Worm (Caenorhabditis elegans) whole organism, late embryonic: ENCODE results near the gene sdz-27.

Experiments used
- K02D7.2 ChIP-seq: sonication (generic microtip); optimal IDR thresholded peaks from 2 replicates; lab custom pipeline; 2017; ENCODE audit warnings: mild to moderate bottlenecking, missing genetic modification characterization, missing compliant biosample characterization
- K09A11.1 ChIP-seq: sonication (generic microtip); optimal IDR thresholded peaks from 2 replicates; lab custom pipeline; 2017; ENCODE audit warnings: antibody characterized with exemption, mild to moderate bottlenecking, missing genetic modification characterization, missing compliant biosample characterization; ENCODE audit not compliant: insufficient read depth
- T23F11.4 ChIP-seq: fragments of 200-800 bp; sonication (Bioruptor generic); optimal IDR thresholded peaks from 2 replicates; lab custom pipeline; 2018; ENCODE audit warnings: mild to moderate bottlenecking, missing genetic modification characterization, missing compliant biosample characterization
- ahr-1 ChIP-seq: sonication (generic microtip); optimal IDR thresholded peaks from 2 replicates; lab custom pipeline; 2016; ENCODE audit warnings: missing genetic modification characterization, missing compliant biosample characterization
- ceh-14 ChIP-seq: sonication (generic microtip); optimal IDR thresholded peaks from 2 replicates; lab custom pipeline; 2016; ENCODE audit warnings: missing genotype, missing genetic modification characterization, missing compliant biosample characterization
- ceh-19 ChIP-seq: fragments of 200-800 bp; sonication (Bioruptor generic); optimal IDR thresholded peaks from 2 replicates; lab custom pipeline; 2018; ENCODE audit warnings: mild to moderate bottlenecking, missing genetic modification characterization, missing compliant biosample characterization
- ceh-2 ChIP-seq: sonication (generic microtip); optimal IDR thresholded peaks from 2 replicates; lab custom pipeline; 2016; ENCODE audit warnings: missing genotype, missing genetic modification characterization, missing compliant biosample characterization
- ceh-22 ChIP-seq: sonication (generic microtip); optimal IDR thresholded peaks from 2 replicates; lab custom pipeline; 2017; ENCODE audit warnings: missing biosample characterization, missing genetic modification characterization
- ceh-24 ChIP-seq: sonication (generic microtip); optimal IDR thresholded peaks from 2 replicates; lab custom pipeline; 2016; ENCODE audit warnings: mild to moderate bottlenecking, missing genetic modification characterization, missing compliant biosample characterization
- ceh-30 ChIP-seq: fragments of 150-350 bp; optimal IDR thresholded peaks from 2 replicates; lab custom pipeline; 2014; ENCODE audit warnings: missing biosample characterization, missing genetic modification characterization
- ceh-31 ChIP-seq: sonication (generic microtip); optimal IDR thresholded peaks from 2 replicates; lab custom pipeline; 2016; ENCODE audit warnings: missing genetic modification characterization, missing compliant biosample characterization
- ceh-34 ChIP-seq: sonication (generic microtip); optimal IDR thresholded peaks from 2 replicates; lab custom pipeline; 2016; ENCODE audit warnings: mild to moderate bottlenecking, missing genetic modification characterization, missing compliant biosample characterization
- ceh-48 ChIP-seq: sonication (generic microtip); optimal IDR thresholded peaks from 2 replicates; lab custom pipeline; 2016; ENCODE audit warnings: missing genetic modification characterization, inconsistent platforms, missing compliant biosample characterization
- ceh-9 ChIP-seq: sonication (generic microtip); optimal IDR thresholded peaks from 2 replicates; lab custom pipeline; 2016; ENCODE audit warnings: mild to moderate bottlenecking, missing genetic modification characterization, inconsistent platforms, missing compliant biosample characterization
- che-1 ChIP-seq: sonication (generic microtip); optimal IDR thresholded peaks from 2 replicates; lab custom pipeline; 2016; ENCODE audit warnings: mild to moderate bottlenecking, missing genetic modification characterization, missing compliant biosample characterization
- dve-1 ChIP-seq: sonication (generic microtip); optimal IDR thresholded peaks from 2 replicates; lab custom pipeline; 2017; ENCODE audit warnings: antibody characterized with exemption, mild to moderate bottlenecking, missing genetic modification characterization, missing compliant biosample characterization
- elt-2 ChIP-seq: sonication (generic microtip); optimal IDR thresholded peaks from 2 replicates; lab custom pipeline; 2016; ENCODE audit warnings: missing genetic modification reagents, missing genetic modification characterization, missing compliant biosample characterization
- elt-4 ChIP-seq: sonication (generic microtip); optimal IDR thresholded peaks from 2 replicates; lab custom pipeline; 2016; ENCODE audit warnings: missing genetic modification characterization, missing compliant biosample characterization
- fkh-6 ChIP-seq: sonication (generic microtip); optimal IDR thresholded peaks from 2 replicates; lab custom pipeline; 2016; ENCODE audit warnings: missing genetic modification characterization, missing compliant biosample characterization
- gmeb-2 ChIP-seq: sonication (generic microtip); optimal IDR thresholded peaks from 2 replicates; lab custom pipeline; 2016; ENCODE audit warnings: missing genetic modification characterization, inconsistent platforms, missing compliant biosample characterization
- hlh-13 ChIP-seq: fragments of 200-800 bp; sonication (Bioruptor generic); optimal IDR thresholded peaks from 2 replicates; lab custom pipeline; 2018; ENCODE audit warnings: mild to moderate bottlenecking, missing genetic modification characterization, missing compliant biosample characterization
- hlh-6 ChIP-seq: sonication (generic microtip); optimal IDR thresholded peaks from 2 replicates; lab custom pipeline; 2016; ENCODE audit warnings: missing genotype, missing genetic modification characterization, missing compliant biosample characterization
- hlh-8 ChIP-seq: sonication (generic microtip); optimal IDR thresholded peaks from 2 replicates; lab custom pipeline; 2016; ENCODE audit warnings: missing genotype, missing genetic modification characterization, missing compliant biosample characterization
- lim-6 ChIP-seq: sonication (generic microtip); optimal IDR thresholded peaks from 2 replicates; lab custom pipeline; 2016; ENCODE audit warnings: missing genetic modification characterization, missing compliant biosample characterization
- lin-11 ChIP-seq: fragments of 200-800 bp; sonication (Bioruptor generic); optimal IDR thresholded peaks from 2 replicates; lab custom pipeline; 2018; ENCODE audit warnings: mild to moderate bottlenecking, missing genetic modification characterization, missing compliant biosample characterization
- mec-3 ChIP-seq: sonication (generic microtip); optimal IDR thresholded peaks from 2 replicates; lab custom pipeline; 2016; ENCODE audit warnings: borderline replicate concordance, missing genetic modification characterization, missing compliant biosample characterization
- npax-4 ChIP-seq: sonication (generic microtip); optimal IDR thresholded peaks from 2 replicates; lab custom pipeline; 2016; ENCODE audit warnings: missing genetic modification characterization, missing compliant biosample characterization
- odd-2 ChIP-seq: sonication (generic microtip); optimal IDR thresholded peaks from 2 replicates; lab custom pipeline; 2017; ENCODE audit warnings: antibody characterized with exemption, mild to moderate bottlenecking, missing genetic modification characterization, missing compliant biosample characterization
- pag-3 ChIP-seq: sonication (generic microtip); optimal IDR thresholded peaks from 2 replicates; lab custom pipeline; 2016; ENCODE audit warnings: missing compliant biosample characterization, missing genetic modification characterization, borderline replicate concordance
- pat-9 ChIP-seq: fragments of 200-800 bp; sonication (Bioruptor generic); optimal IDR thresholded peaks from 2 replicates; lab custom pipeline; 2018; ENCODE audit warnings: mild to moderate bottlenecking, missing genetic modification characterization, moderate library complexity, missing compliant biosample characterization
- pha-2 ChIP-seq: sonication (generic microtip); optimal IDR thresholded peaks from 2 replicates; lab custom pipeline; 2017; ENCODE audit warnings: mild to moderate bottlenecking, missing genetic modification characterization, missing compliant biosample characterization
- pha-4 ChIP-seq: fragments of 150-350 bp; optimal IDR thresholded peaks from 2 replicates; lab custom pipeline; 2018; ENCODE audit warnings: missing biosample characterization, missing genetic modification reagents, missing genetic modification characterization
- pqm-1 ChIP-seq: sonication (generic microtip); optimal IDR thresholded peaks from 2 replicates; lab custom pipeline; 2016; ENCODE audit warnings: missing genetic modification characterization, missing compliant biosample characterization
- ref-2 ChIP-seq: sonication (generic microtip); optimal IDR thresholded peaks from 2 replicates; lab custom pipeline; 2016; ENCODE audit warnings: missing genetic modification characterization, missing compliant biosample characterization
- rnt-1 ChIP-seq: sonication (generic microtip); optimal IDR thresholded peaks from 2 replicates; lab custom pipeline; 2016; ENCODE audit warnings: missing genetic modification characterization, missing compliant biosample characterization
- sdc-2 ChIP-seq: sonication (generic microtip); optimal IDR thresholded peaks from 2 replicates; lab custom pipeline; 2016; ENCODE audit warnings: missing genotype, missing genetic modification characterization, missing compliant biosample characterization
- sox-2 ChIP-seq: fragments of 200-800 bp; sonication (Bioruptor generic); IDR thresholded peaks from 2 replicates; pipeline ENCODE4 v1.3.6; 2022; ENCODE audit warnings: missing genetic modification reagents, missing genetic modification characterization, missing compliant biosample characterization
- sox-4 ChIP-seq: sonication (generic microtip); optimal IDR thresholded peaks from 2 replicates; lab custom pipeline; 2017; ENCODE audit warnings: mild to moderate bottlenecking, missing genetic modification characterization, inconsistent platforms, missing compliant biosample characterization
- syd-9 ChIP-seq: sonication (generic microtip); optimal IDR thresholded peaks from 2 replicates; lab custom pipeline; 2016; ENCODE audit warnings: mild to moderate bottlenecking, missing genetic modification characterization, moderate library complexity, missing compliant biosample characterization
- tbx-2 ChIP-seq: sonication (generic microtip); optimal IDR thresholded peaks from 2 replicates; lab custom pipeline; 2016; ENCODE audit warnings: missing genetic modification characterization, missing compliant biosample characterization
- tbx-7 ChIP-seq: sonication (generic microtip); optimal IDR thresholded peaks from 2 replicates; lab custom pipeline; 2016; ENCODE audit warnings: missing genotype, missing genetic modification characterization, missing compliant biosample characterization
- unc-3 ChIP-seq, 2 experiments: fragments of 200-800 bp in 1 of 2; sonication (Bioruptor generic) in 1 of 2; sonication (generic microtip) in 1 of 2; conservative IDR thresholded peaks in 1 of 2; optimal IDR thresholded peaks in 1 of 2; 2 replicates each; pipeline versions ENCODE4 v1.3.6 to Lab custom; 2016 to 2022; ENCODE audit warnings: missing compliant biosample characterization in 2 of 2, missing genetic modification characterization in 2 of 2, missing genetic modification reagents in 1 of 2
- unc-55 ChIP-seq: sonication (generic microtip); optimal IDR thresholded peaks from 2 replicates; lab custom pipeline; 2017; ENCODE audit warnings: missing biosample characterization, missing genetic modification reagents, missing genetic modification characterization
- unc-86 ChIP-seq: sonication (generic microtip); optimal IDR thresholded peaks from 2 replicates; lab custom pipeline; 2016; ENCODE audit warnings: missing genetic modification characterization, missing compliant biosample characterization

Gene sdz-27

ce11 chrIV:11223878-11224277 lies 37.0 kb downstream of the sdz-27 start, which contains the start of gene C29F4.3:
Gene C29F4.3, minus strand, starts transcription at chrIV:11223978.
- no peak for TF ChIP-seq ceh-22
- no peak for TF ChIP-seq odd-2 (tag; lab: Kevin White, UChicago)
- no peak for TF ChIP-seq pha-2 (tag; lab: Kevin White, UChicago)
- no peak for TF ChIP-seq tbx-2 (tag; lab: Kevin White, UChicago)
- no peak for TF ChIP-seq ahr-1 (tag; lab: Kevin White, UChicago)
- TF ChIP-seq K02D7.2 = no peak
- TF ChIP-seq ceh-48 (tag; lab: Kevin White, UChicago) = no peak
- no peak for TF ChIP-seq ceh-24 (tag; lab: Kevin White, UChicago)
- TF ChIP-seq pha-4 = no peak

- TF ChIP-seq ceh-19 (GFP tag; lab: Kevin White, UChicago) (no peak), ceh-34 (tag; lab: Kevin White, UChicago) (no peak), hlh-13 (no peak), ceh-2 (tag; lab: Kevin White, UChicago) (no peak), pat-9 (tag; lab: Kevin White, UChicago) (no peak)
Observed at ce11 chrIV:11225206-11225605, 38.4 kb downstream of the sdz-27 start, which contains the start of gene col-125. Gene col-125, plus strand, starts transcription at chrIV:11225506.

- TF ChIP-seq ceh-14 (tag; lab: Kevin White, UChicago) (no peak), odd-2 (tag; lab: Kevin White, UChicago) (no peak), unc-55 (GFP tag; lab: Kevin White, UChicago) (no peak), lin-11 (no peak), ceh-34 (tag; lab: Kevin White, UChicago) (no peak), sdc-2 (tag; lab: Kevin White, UChicago) (no peak), mec-3 (no peak), ceh-30 (no peak), elt-2 (tag; lab: Kevin White, UChicago) (no peak), lim-6 (no peak), tbx-7 (no peak), elt-4 (no peak), T23F11.4 (GFP tag; lab: Kevin White, UChicago) (no peak), tbx-2 (tag; lab: Kevin White, UChicago) (no peak), gmeb-2 (tag; lab: Kevin White, UChicago) (no peak), pha-2 (tag; lab: Kevin White, UChicago) (no peak), rnt-1 (no peak), pag-3 (tag; lab: Kevin White, UChicago) (no peak)
Observed at ce11 chrIV:11226545-11226944, 39.7 kb downstream of the sdz-27 start.

ce11 chrIV:11229013-11229412 lies 42.2 kb downstream of the sdz-27 start:
- TF ChIP-seq ceh-9 = no peak
- no peak for TF ChIP-seq unc-3 (GFP tag; conservative IDR thresholded peaks at IDR 0.05; lab: Robert Waterston, UW)
- no peak for TF ChIP-seq unc-3 (tag; optimal IDR thresholded peaks at IDR 0.05; lab: Kevin White, UChicago)
- TF ChIP-seq K09A11.1 (tag; lab: Kevin White, UChicago) = no peak
- no peak for TF ChIP-seq ceh-48 (tag; lab: Kevin White, UChicago)
- no peak for TF ChIP-seq ceh-31 (tag; lab: Kevin White, UChicago)
- TF ChIP-seq fkh-6 (tag; lab: Kevin White, UChicago) = no peak
- no peak for TF ChIP-seq dve-1 (tag; lab: Kevin White, UChicago)
- no peak for TF ChIP-seq che-1
- TF ChIP-seq odd-2 (tag; lab: Kevin White, UChicago) = no peak

ce11 chrIV:11230069-11230468 lies 43.2 kb downstream of the sdz-27 start, which contains the start of gene best-7:
Gene best-7, minus strand, starts transcription at chrIV:11230307.
- TF ChIP-seq elt-4 = no peak
- TF ChIP-seq ref-2 = no peak
- no peak for TF ChIP-seq syd-9 (tag; lab: Kevin White, UChicago)
- no peak for TF ChIP-seq ceh-31 (tag; lab: Kevin White, UChicago)
- TF ChIP-seq pqm-1 (tag; lab: Kevin White, UChicago) = no peak
- no peak for TF ChIP-seq hlh-8 (tag; lab: Kevin White, UChicago)
- no peak for TF ChIP-seq unc-55 (GFP tag; lab: Kevin White, UChicago)
- TF ChIP-seq sox-2 = no peak
- no peak for TF ChIP-seq pha-2 (tag; lab: Kevin White, UChicago)
- no peak for TF ChIP-seq unc-86 (tag; lab: Kevin White, UChicago)
- TF ChIP-seq npax-4 (tag; lab: Kevin White, UChicago) = no peak
- no peak for TF ChIP-seq gmeb-2 (tag; lab: Kevin White, UChicago)
- TF ChIP-seq hlh-6 = no peak
- no peak for TF ChIP-seq sox-4 (tag; lab: Kevin White, UChicago)
